Fruit fly (Drosophila melanogaster) whole organism: Measurements from ENCODE around the gene RtcB.

ENCODE experiments used
- EcR ChIP-seq, 2 experiments: fragments of >200 bp; optimal IDR thresholded peaks; 2 replicates each; lab custom pipeline; 2017; ENCODE audit warnings: missing biosample characterization in 2 of 2, missing genetic modification characterization in 2 of 2, missing genetic modification reagents in 2 of 2
- psq ChIP-seq: fragments of >200 bp; optimal IDR thresholded peaks from 2 replicates; lab custom pipeline; 2017

dm6 chr2L:19454070-19454751 is 23.8 kb downstream of the RtcB start, which contains the start of gene CG10026:
- TF ChIP-seq psq (lab: Kevin White, UChicago) (no peak), EcR (GFP tag; optimal IDR thresholded peaks at IDR 0.05; lab: Kevin White, UChicago) (peak in 1 of 2 experiments; percentile 93)
